Worm (Caenorhabditis elegans): Measurements from ENCODE around the gene R102.11.

DNA sequence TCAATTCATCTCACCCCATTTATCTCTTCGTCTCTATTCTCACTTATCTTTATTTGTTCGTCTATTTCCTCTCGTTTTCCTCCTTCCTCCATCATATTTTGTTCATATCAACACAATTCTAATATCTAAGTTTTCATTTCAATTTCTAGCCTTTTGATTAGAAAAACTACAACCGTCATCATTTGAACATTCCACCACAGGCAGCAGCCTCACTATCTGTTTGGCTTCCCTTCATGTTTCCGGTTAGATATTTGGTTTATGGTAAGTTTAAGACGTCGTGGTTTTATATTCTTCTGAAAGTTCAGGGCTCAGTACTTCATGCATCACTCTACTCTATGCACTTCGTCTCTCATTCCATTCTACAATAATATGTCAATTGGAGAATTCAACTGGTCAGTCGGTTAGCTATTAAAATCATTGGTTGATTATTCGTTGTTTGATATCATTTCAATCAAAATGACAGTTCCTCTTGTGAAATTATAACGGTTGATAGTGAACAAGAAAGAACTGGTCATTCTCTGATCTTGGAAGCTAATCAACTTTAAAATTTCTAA lies 42.7 kb downstream of the R102.11 start, which contains the start of gene K08C7.1:
- TF ChIP-seq pha-4 (tag; optimal IDR thresholded peaks at IDR 0.05) (no peak), nhr-237 (tag; optimal IDR thresholded peaks at IDR 0.05) (no peak), blmp-1 (tag; optimal IDR thresholded peaks at IDR 0.05) (no peak), unc-62 (GFP tag; optimal IDR thresholded peaks at IDR 0.05) (no peak), tbx-8 (GFP tag; optimal IDR thresholded peaks at IDR 0.05) (no peak), snpc-4 (tag; optimal IDR thresholded peaks at IDR 0.05) (no peak)
